Worm (Caenorhabditis elegans): ENCODE results near the gene mpz-4.

- TF ChIP-seq ceh-43 (GFP tag; optimal IDR thresholded peaks at IDR 0.05) (no peak), nhr-237 (tag; optimal IDR thresholded peaks at IDR 0.05) (no peak), unc-62 (GFP tag; optimal IDR thresholded peaks at IDR 0.05) (no peak), zip-8 (tag; optimal IDR thresholded peaks at IDR 0.05) (no peak), lin-13 (tag; optimal IDR thresholded peaks at IDR 0.05) (no peak), lsy-2 (tag; optimal IDR thresholded peaks at IDR 0.05) (no peak), ceh-83 (GFP tag; optimal IDR thresholded peaks at IDR 0.05) (no peak)
Measured at ce11 chrIV:4789445-4789844, 37.7 kb downstream of the mpz-4 start, which contains the start of gene R11E3.1.

Measured in whole organism, mixed stage, embryonic.